Worm (Caenorhabditis elegans): ENCODE results near the gene nhr-181.

The nhr-181 gene

DNA sequence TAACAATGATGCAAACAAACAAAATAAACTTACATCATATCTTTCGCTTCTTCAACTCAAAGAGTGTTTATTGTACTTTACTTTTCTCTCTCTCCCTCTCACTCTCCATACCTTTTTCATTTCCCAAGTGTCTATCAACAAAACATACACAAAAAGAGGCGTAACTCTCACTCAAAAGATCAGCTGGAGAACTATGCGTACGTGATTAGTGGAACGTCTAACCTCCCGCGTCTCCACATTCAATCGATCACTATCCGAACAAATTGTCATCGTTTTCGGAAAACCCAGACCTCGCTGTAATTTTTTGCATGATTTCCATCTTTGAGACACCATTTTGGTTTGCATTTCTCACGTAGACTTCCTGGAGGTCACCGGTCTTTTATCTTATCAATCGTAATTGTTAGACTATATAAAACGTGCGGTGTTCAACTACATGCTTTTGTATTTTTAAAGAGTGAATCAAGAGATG is 36.7 kb downstream of the nhr-181 start, which contains the start of gene nhr-57:
Gene nhr-57, plus strand, starts transcription at position 419 of the 469 bp plus-strand sequence.
- TF ChIP-seq F49E8.2 (tag; optimal IDR thresholded peaks at IDR 0.05; ENCODE audit: insufficient read depth) = no peak
- TF ChIP-seq unc-62 (GFP tag; optimal IDR thresholded peaks at IDR 0.05) = peak; percentile 16
- TF ChIP-seq repo-1 (tag; optimal IDR thresholded peaks at IDR 0.05) = no peak
- TF ChIP-seq nfya-1 (tag; optimal IDR thresholded peaks at IDR 0.05; ENCODE audit: borderline replicate concordance, insufficient read depth) = no peak
- peak; percentile 60 for TF ChIP-seq atf-7 (tag; optimal IDR thresholded peaks at IDR 0.05)
- peak in 1 of 2 experiments; percentile 44 for TF ChIP-seq let-607 (tag; optimal IDR thresholded peaks at IDR 0.05)
- TF ChIP-seq nfya-2 (GFP tag; IDR thresholded peaks at IDR 0.05) = no peak
- peak; percentile 33 for TF ChIP-seq tbp1 (GFP tag; optimal IDR thresholded peaks at IDR 0.05)
- peak; percentile 29 for TF ChIP-seq attf-5 (GFP tag; optimal IDR thresholded peaks at IDR 0.05)
- no peak for TF ChIP-seq lsy-27 (tag; optimal IDR thresholded peaks at IDR 0.05; ENCODE audit: borderline replicate concordance, insufficient read depth)
- TF ChIP-seq egrh-3 (GFP tag; IDR thresholded peaks at IDR 0.05) = no peak
- TF ChIP-seq hsf-1 (GFP tag; IDR thresholded peaks at IDR 0.05) = no peak
- TF ChIP-seq sea-2 (GFP tag; IDR thresholded peaks at IDR 0.05) = no peak
- no peak for TF ChIP-seq snpc-3.4 (tag; optimal IDR thresholded peaks at IDR 0.05)
- peak; percentile 83 for TF ChIP-seq nhr-80 (tag; optimal IDR thresholded peaks at IDR 0.05)
- no peak for TF ChIP-seq akir-1 (GFP tag; optimal IDR thresholded peaks at IDR 0.05)
- peak; percentile 51 for TF ChIP-seq somi-1 (GFP tag; optimal IDR thresholded peaks at IDR 0.05)
- TF ChIP-seq chd-7 (tag; optimal IDR thresholded peaks at IDR 0.05) = peak; percentile 16
- no peak for TF ChIP-seq F10E7.11 (tag; optimal IDR thresholded peaks at IDR 0.05)
- TF ChIP-seq dox-1 (GFP tag; IDR thresholded peaks at IDR 0.05) = peak; percentile 51
- TF ChIP-seq ztf-26 (tag; optimal IDR thresholded peaks at IDR 0.05) = peak; percentile 25
- TF ChIP-seq B0336.3 (GFP tag; IDR thresholded peaks at IDR 0.05) = peak; percentile 74
- TF ChIP-seq F23B12.7 (tag; optimal IDR thresholded peaks at IDR 0.05; ENCODE audit: insufficient read depth) = no peak
- no peak for TF ChIP-seq hlh-26 (GFP tag; conservative IDR thresholded peaks at IDR 0.05)
- no peak for TF ChIP-seq D2030.7 (GFP tag; IDR thresholded peaks at IDR 0.05)
- no peak for TF ChIP-seq hrde-1 (tag; optimal IDR thresholded peaks at IDR 0.05; ENCODE audit: borderline replicate concordance)
- TF ChIP-seq attf-3 (GFP tag; conservative IDR thresholded peaks at IDR 0.05) = no peak
- TF ChIP-seq B0019.2 (GFP tag; conservative IDR thresholded peaks at IDR 0.05) = no peak
- no peak for TF ChIP-seq madf-10 (tag; optimal IDR thresholded peaks at IDR 0.05)
- TF ChIP-seq lin-35 (GFP tag; optimal IDR thresholded peaks at IDR 0.05) = no peak
- no peak for TF ChIP-seq cebp-1 (GFP tag; IDR thresholded peaks at IDR 0.05)
- peak; percentile 73 for TF ChIP-seq cebp-1 (tag; optimal IDR thresholded peaks at IDR 0.05)
- no peak for TF ChIP-seq ceh-91 (GFP tag; IDR thresholded peaks at IDR 0.05)
- no peak for TF ChIP-seq aptf-3 (GFP tag; IDR thresholded peaks at IDR 0.05)
- TF ChIP-seq mcd-1 (GFP tag; IDR thresholded peaks at IDR 0.05) = peak; percentile 42
- TF ChIP-seq snpc-4 (GFP tag; optimal IDR thresholded peaks at IDR 0.05) = no peak
- TF ChIP-seq snpc-4 (tag; optimal IDR thresholded peaks at IDR 0.05) = peak in 1 of 4 experiments; percentile 2
- TF ChIP-seq lin-40 (tag; optimal IDR thresholded peaks at IDR 0.05) = peak; percentile 77
- TF ChIP-seq ets-4 (GFP tag; optimal IDR thresholded peaks at IDR 0.05) = no peak
- TF ChIP-seq Y79H2A.3 (GFP tag; conservative IDR thresholded peaks at IDR 0.05) = no peak
- TF ChIP-seq sptf-2 (GFP tag; optimal IDR thresholded peaks at IDR 0.05) = no peak
- no peak for TF ChIP-seq nhr-90 (tag; optimal IDR thresholded peaks at IDR 0.05)
- no peak for TF ChIP-seq nhr-120 (GFP tag; IDR thresholded peaks at IDR 0.05)
- no peak for TF ChIP-seq ccch-3 (GFP tag; optimal IDR thresholded peaks at IDR 0.05)
- no peak for TF ChIP-seq nhr-179 (tag; optimal IDR thresholded peaks at IDR 0.05)
- TF ChIP-seq T26A5.8 (tag; optimal IDR thresholded peaks at IDR 0.05) = no peak
- no peak for TF ChIP-seq K12H6.12 (tag; optimal IDR thresholded peaks at IDR 0.05)
- no peak for TF ChIP-seq madf-8 (GFP tag; conservative IDR thresholded peaks at IDR 0.05)

Data from whole organism, young adult.